Worm (Caenorhabditis elegans): Measurements from ENCODE around the gene R02E12.4.

R02E12.4 gene

DNA sequence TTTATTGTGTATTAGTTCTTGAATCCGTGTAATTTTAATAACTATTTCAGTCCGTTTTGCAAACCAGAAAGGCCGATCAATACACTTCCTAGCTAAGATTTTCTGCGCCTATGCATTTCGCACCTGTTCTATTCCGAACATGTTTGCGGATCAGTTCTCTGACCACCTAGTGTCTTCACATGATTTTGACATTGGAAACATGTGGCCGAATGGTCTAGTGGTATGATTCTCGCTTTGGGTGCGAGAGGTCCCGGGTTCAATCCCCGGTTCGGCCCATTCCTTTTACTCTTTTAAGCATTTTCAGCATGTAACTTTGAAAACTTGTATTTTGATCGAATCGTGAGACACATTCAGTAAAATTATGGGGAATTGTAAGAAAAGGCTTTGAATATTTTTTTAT lies 35.8 kb upstream of the R02E12.4 start:
- TF ChIP-seq sdz-38 (tag; optimal IDR thresholded peaks at IDR 0.05) (no peak), tbp1 (GFP tag; optimal IDR thresholded peaks at IDR 0.05) (peak; percentile 91), pbrm-1 (GFP tag; IDR thresholded peaks at IDR 0.05) (peak; percentile 59; the same call in 1 of the 2 replicates), F23B12.7 (tag; optimal IDR thresholded peaks at IDR 0.05; ENCODE audit: insufficient read depth) (no peak), efl-1 (GFP tag; optimal IDR thresholded peaks at IDR 0.05) (no peak), T07F8.4 (tag; optimal IDR thresholded peaks at IDR 0.05) (no peak), B0336.3 (GFP tag; IDR thresholded peaks at IDR 0.05) (no peak), ztf-6 (GFP tag; IDR thresholded peaks at IDR 0.05) (0 out of 2 replicates have a peak, but pooled peaks have one; percentile 29), ztf-25 (GFP tag; IDR thresholded peaks at IDR 0.05) (0 out of 2 replicates have a peak, but pooled peaks have one; percentile 62), rcor-1 (GFP tag; IDR thresholded peaks at IDR 0.05) (peak; percentile 72), F33H1.4 (GFP tag; IDR thresholded peaks at IDR 0.05) (no peak), Y67H2A.10 (GFP tag; conservative IDR thresholded peaks at IDR 0.05) (no peak), madf-6 (GFP tag; IDR thresholded peaks at IDR 0.05) (peak; percentile 45; the same call in 1 of the 2 replicates), Y53F4B.3 (GFP tag; IDR thresholded peaks at IDR 0.05) (no peak), K12H6.12 (tag; optimal IDR thresholded peaks at IDR 0.05) (no peak), somi-1 (GFP tag; optimal IDR thresholded peaks at IDR 0.05) (no peak), B0019.2 (GFP tag; conservative IDR thresholded peaks at IDR 0.05) (no peak), F55B11.4 (tag; optimal IDR thresholded peaks at IDR 0.05; ENCODE audit: borderline replicate concordance, insufficient read depth) (peak; percentile 8), F52B5.7 (tag; optimal IDR thresholded peaks at IDR 0.05) (peak; percentile 33), cebp-2 (GFP tag; IDR thresholded peaks at IDR 0.05) (no peak), tbx-9 (tag; optimal IDR thresholded peaks at IDR 0.05; ENCODE audit: borderline replicate concordance) (no peak), Y95B8A.8 (GFP tag; IDR thresholded peaks at IDR 0.05) (no peak), chd-7 (tag; optimal IDR thresholded peaks at IDR 0.05) (peak; percentile 9), ztf-3 (GFP tag; optimal IDR thresholded peaks at IDR 0.05) (no peak), hsf-1 (GFP tag; IDR thresholded peaks at IDR 0.05) (no peak), die-1 (tag; optimal IDR thresholded peaks at IDR 0.05) (peak; percentile 41), ZK185.1 (tag; optimal IDR thresholded peaks at IDR 0.05; ENCODE audit: poor library complexity, severe bottlenecking) (peak; percentile 53), akir-1 (GFP tag; optimal IDR thresholded peaks at IDR 0.05) (no peak), ets-4 (GFP tag; optimal IDR thresholded peaks at IDR 0.05) (no peak), mxl-1 (tag; optimal IDR thresholded peaks at IDR 0.05) (peak; percentile 70), dpl-1 (GFP tag; optimal IDR thresholded peaks at IDR 0.05) (no peak), snpc-4 (GFP tag; optimal IDR thresholded peaks at IDR 0.05) (no peak), snpc-4 (tag; optimal IDR thresholded peaks at IDR 0.05) (no peak), repo-1 (tag; optimal IDR thresholded peaks at IDR 0.05) (no peak), F10E7.11 (tag; optimal IDR thresholded peaks at IDR 0.05) (no peak), lsy-27 (tag; optimal IDR thresholded peaks at IDR 0.05; ENCODE audit: borderline replicate concordance, insufficient read depth) (no peak), F57C9.4 (tag; optimal IDR thresholded peaks at IDR 0.05) (no peak), lir-1 (GFP tag; conservative IDR thresholded peaks at IDR 0.05) (peak; percentile 33; the same call in 1 of the 2 replicates), B0261.1 (tag; optimal IDR thresholded peaks at IDR 0.05) (peak; percentile 41), F39B2.1 (GFP tag; IDR thresholded peaks at IDR 0.05) (no peak), K11D2.4 (GFP tag; IDR thresholded peaks at IDR 0.05) (peak; percentile 69; the same call in 1 of the 2 replicates), ceh-79 (tag; optimal IDR thresholded peaks at IDR 0.05) (no peak), xnd-1 (tag; optimal IDR thresholded peaks at IDR 0.05) (no peak), bed-1 (GFP tag; IDR thresholded peaks at IDR 0.05) (no peak), attf-5 (GFP tag; optimal IDR thresholded peaks at IDR 0.05) (no peak), nfya-1 (tag; optimal IDR thresholded peaks at IDR 0.05; ENCODE audit: borderline replicate concordance, insufficient read depth) (no peak), attf-3 (GFP tag; conservative IDR thresholded peaks at IDR 0.05) (no peak), ceh-91 (GFP tag; IDR thresholded peaks at IDR 0.05) (no peak), B0035.1 (tag; optimal IDR thresholded peaks at IDR 0.05) (no peak)

Measured in whole organism, young adult.